Fruit fly (Drosophila melanogaster): ENCODE results near the gene CG14839.
A peak's percentile ranks its signal among the peaks of the same experiment; 100 is the strongest.

Gene CG14839

dm6 chr3R:14277894-14278522 lies 15.8 kb downstream of the CG14839 start:
- TF ChIP-seq CG11762 (GFP tag; optimal IDR thresholded peaks at IDR 0.05; ENCODE audit: insufficient read depth) = peak; percentile 92
- peak; percentile 94 for TF ChIP-seq Met (GFP tag; optimal IDR thresholded peaks at IDR 0.05)
- TF ChIP-seq ss (GFP tag; optimal IDR thresholded peaks at IDR 0.05) = peak; percentile 98
- TF ChIP-seq dac (GFP tag; optimal IDR thresholded peaks at IDR 0.05) = peak; percentile 86
- peak; percentile 92 for TF ChIP-seq CG8319 (GFP tag; optimal IDR thresholded peaks at IDR 0.05)
- peak; percentile 97 for TF ChIP-seq CG9139 (GFP tag; optimal IDR thresholded peaks at IDR 0.05)
- peak; percentile 93 for TF ChIP-seq CG11294 (GFP tag; IDR thresholded peaks at IDR 0.05)
- peak; percentile 97 for TF ChIP-seq OdsH (GFP tag; optimal IDR thresholded peaks at IDR 0.05)
- TF ChIP-seq CG4318 (GFP tag; optimal IDR thresholded peaks at IDR 0.05) = peak; percentile 88
- TF ChIP-seq Hr39 (GFP tag; optimal IDR thresholded peaks at IDR 0.05) = peak; percentile 80
- peak; percentile 97 for TF ChIP-seq fd59A (GFP tag; optimal IDR thresholded peaks at IDR 0.05)
- TF ChIP-seq CG10631 (GFP tag; optimal IDR thresholded peaks at IDR 0.05) = peak; percentile 97
- peak; percentile 94 for TF ChIP-seq CG6854 (GFP tag; optimal IDR thresholded peaks at IDR 0.05)
- peak; percentile 98 for TF ChIP-seq eg (GFP tag; IDR thresholded peaks at IDR 0.05)
- peak; percentile 97 for TF ChIP-seq esn (GFP tag; optimal IDR thresholded peaks at IDR 0.05)
- TF ChIP-seq Eip75B (GFP tag; optimal IDR thresholded peaks at IDR 0.05) = peak; percentile 95
- peak; percentile 98 for TF ChIP-seq dsx (GFP tag; optimal IDR thresholded peaks at IDR 0.05; ENCODE audit: poor library complexity, severe bottlenecking)
- peak; percentile 94 for TF ChIP-seq CG6276 (GFP tag; optimal IDR thresholded peaks at IDR 0.05)
- TF ChIP-seq Ets21C (GFP tag; optimal IDR thresholded peaks at IDR 0.05) = peak; percentile 71
- TF ChIP-seq Ets96B (tag; optimal IDR thresholded peaks at IDR 0.05) = peak; percentile 99
- TF ChIP-seq fkh (GFP tag; optimal IDR thresholded peaks at IDR 0.05) = no peak
- peak; percentile 97 for TF ChIP-seq CG6792 (GFP tag; optimal IDR thresholded peaks at IDR 0.05)
- TF ChIP-seq Lpt (GFP tag; optimal IDR thresholded peaks at IDR 0.05) = peak; percentile 94
- no peak for TF ChIP-seq Hr38 (GFP tag; optimal IDR thresholded peaks at IDR 0.05)
- peak; percentile 89 for TF ChIP-seq lz (GFP tag; optimal IDR thresholded peaks at IDR 0.05)
- TF ChIP-seq cyc (GFP tag; optimal IDR thresholded peaks at IDR 0.05) = peak; percentile 89
- TF ChIP-seq CG16779 (tag; optimal IDR thresholded peaks at IDR 0.05) = peak; percentile 93
- TF ChIP-seq Gug (GFP tag; IDR thresholded peaks at IDR 0.05) = peak; percentile 96
- peak; percentile 98 for TF ChIP-seq CG3032 (tag; optimal IDR thresholded peaks at IDR 0.05)
- TF ChIP-seq fd85E (GFP tag; optimal IDR thresholded peaks at IDR 0.05) = peak; percentile 82
- peak; percentile 86 for TF ChIP-seq Blimp-1 (GFP tag; optimal IDR thresholded peaks at IDR 0.05)
- TF ChIP-seq pdm3 (GFP tag; optimal IDR thresholded peaks at IDR 0.05) = peak; percentile 92
- peak; percentile 89 for TF ChIP-seq Sox14 (GFP tag; optimal IDR thresholded peaks at IDR 0.05)
- peak; percentile 97 for TF ChIP-seq CG10669 (GFP tag; optimal IDR thresholded peaks at IDR 0.05)
- peak; percentile 95 for TF ChIP-seq Sox102F (GFP tag; optimal IDR thresholded peaks at IDR 0.05)
- TF ChIP-seq CG34406 (GFP tag; optimal IDR thresholded peaks at IDR 0.05) = peak; percentile 95
- peak; percentile 99 for TF ChIP-seq CG8119 (GFP tag; IDR thresholded peaks at IDR 0.05)
- peak; percentile 96 for TF ChIP-seq acj6 (GFP tag; optimal IDR thresholded peaks at IDR 0.05)
- TF ChIP-seq Eip78C (GFP tag) = peak; percentile 99
- peak; percentile 94 for TF ChIP-seq Eip93F (GFP tag; optimal IDR thresholded peaks at IDR 0.05)
- peak; percentile 97 for TF ChIP-seq achi (GFP tag; optimal IDR thresholded peaks at IDR 0.05)
- TF ChIP-seq CG6808 (GFP tag; optimal IDR thresholded peaks at IDR 0.05) = peak; percentile 98
- TF ChIP-seq CG7368 (GFP tag; optimal IDR thresholded peaks at IDR 0.05) = peak; percentile 94
- TF ChIP-seq CG8632 (GFP tag; optimal IDR thresholded peaks at IDR 0.05) = peak; percentile 97
- peak; percentile 94 for TF ChIP-seq vri (GFP tag; optimal IDR thresholded peaks at IDR 0.05)
- TF ChIP-seq CG1621 (tag; optimal IDR thresholded peaks at IDR 0.05) = peak; percentile 92
- TF ChIP-seq salr (GFP tag; optimal IDR thresholded peaks at IDR 0.05) = peak; percentile 91 to 92
- peak; percentile 97 for TF ChIP-seq spab (GFP tag; optimal IDR thresholded peaks at IDR 0.05)
- TF ChIP-seq CG6163 (GFP tag; IDR thresholded peaks at IDR 0.05) = peak; percentile 98
- TF ChIP-seq CG31627 (GFP tag; optimal IDR thresholded peaks at IDR 0.05) = peak; percentile 82
- peak; percentile 78 for TF ChIP-seq Sox15 (GFP tag; optimal IDR thresholded peaks at IDR 0.05)
